Fruit fly (Drosophila melanogaster) whole organism, embryonic: Measurements from ENCODE around the gene CG34454.

ENCODE experiments used
- Bgb ChIP-seq: fragments of 200-800 bp; sonication (Bioruptor generic); IDR thresholded peaks from 2 replicates; pipeline ENCODE4 v1.3.6; 2022; ENCODE audit warnings: missing biosample characterization, missing genetic modification characterization; ENCODE audit not compliant: partially characterized antibody
- CG10543 ChIP-seq: fragments of 200-800 bp; sonication (Bioruptor generic); optimal IDR thresholded peaks from 3 replicates; lab custom pipeline; 2017; ENCODE audit warnings: missing biosample characterization, mild to moderate bottlenecking, missing genetic modification characterization, moderate library complexity
- CG11504 ChIP-seq: fragments of 200-800 bp; sonication (Bioruptor generic); optimal IDR thresholded peaks from 3 replicates; lab custom pipeline; 2019; ENCODE audit warnings: missing biosample characterization, mild to moderate bottlenecking, missing genetic modification characterization, moderate library complexity
- CG17829 ChIP-seq: fragments of 200-800 bp; optimal IDR thresholded peaks from 2 replicates; lab custom pipeline; 2019; ENCODE audit warnings: missing biosample characterization, mild to moderate bottlenecking, missing genetic modification characterization, moderate library complexity
- CG2116 ChIP-seq: fragments of 200-800 bp; sonication (Bioruptor generic); optimal IDR thresholded peaks from 3 replicates; lab custom pipeline; 2018; ENCODE audit warnings: missing biosample characterization, mild to moderate bottlenecking, missing genetic modification characterization
- CG2120 ChIP-seq: fragments of 200-800 bp; sonication (Bioruptor generic); optimal IDR thresholded peaks from 3 replicates; lab custom pipeline; 2016; ENCODE audit warnings: missing biosample characterization, missing genetic modification characterization
- CG2199 ChIP-seq: fragments of 200-800 bp; sonication (Bioruptor generic); IDR thresholded peaks from 3 replicates; pipeline ENCODE4 v1.3.6; 2022; ENCODE audit warnings: missing biosample characterization, missing genetic modification characterization
- CG2678 ChIP-seq: fragments of 200-800 bp; sonication (Bioruptor generic); optimal IDR thresholded peaks from 3 replicates; lab custom pipeline; 2019; ENCODE audit warnings: missing biosample characterization, mild to moderate bottlenecking, missing genetic modification characterization, moderate library complexity
- CG2889 ChIP-seq: fragments of 200-800 bp; sonication (Bioruptor generic); IDR thresholded peaks from 3 replicates; pipeline ENCODE4 v1.3.6; 2022; ENCODE audit warnings: missing biosample characterization, missing genetic modification characterization
- CG30403 ChIP-seq: fragments of 200-800 bp; sonication (Bioruptor generic); optimal IDR thresholded peaks from 3 replicates; lab custom pipeline; 2016; ENCODE audit warnings: missing biosample characterization, missing genetic modification characterization
- CG34224 ChIP-seq: fragments of 200-800 bp; sonication (Bioruptor generic); IDR thresholded peaks from 3 replicates; pipeline ENCODE4 v1.3.6; 2022; ENCODE audit warnings: missing biosample characterization, missing genetic modification characterization; ENCODE audit not compliant: partially characterized antibody
- CG34422 ChIP-seq: fragments of 200-800 bp; sonication (Bioruptor generic); IDR thresholded peaks from 3 replicates; pipeline ENCODE4 v1.3.6; 2022; ENCODE audit warnings: missing biosample characterization, missing genetic modification characterization
- CG6791 ChIP-seq: fragments of 200-800 bp; sonication (Bioruptor generic); IDR thresholded peaks from 3 replicates; pipeline ENCODE4 v1.3.6; 2022; ENCODE audit warnings: missing biosample characterization, missing genetic modification characterization; ENCODE audit not compliant: partially characterized antibody
- Deaf1 ChIP-seq: fragments of 200-800 bp; optimal IDR thresholded peaks from 3 replicates; lab custom pipeline; 2019; ENCODE audit warnings: missing biosample characterization, mild to moderate bottlenecking, missing genetic modification characterization, moderate library complexity
- E2f2 ChIP-seq: fragments of 200-800 bp; sonication (Bioruptor generic); IDR thresholded peaks from 2 replicates; pipeline ENCODE4 v1.3.6; 2022; ENCODE audit warnings: missing biosample characterization, missing genetic modification characterization
- HLH4C ChIP-seq: fragments of 200-800 bp; sonication (Bioruptor generic); IDR thresholded peaks from 3 replicates; pipeline ENCODE4 v1.3.6; 2022; ENCODE audit warnings: missing biosample characterization, missing genetic modification characterization; ENCODE audit not compliant: partially characterized antibody
- HLHmδ ChIP-seq: fragments of 200-800 bp; sonication (Bioruptor generic); optimal IDR thresholded peaks from 2 replicates; lab custom pipeline; 2018; ENCODE audit warnings: missing biosample characterization, mild to moderate bottlenecking, missing genetic modification characterization, moderate library complexity
- Jarid2 ChIP-seq: fragments of 200-800 bp; sonication (Bioruptor generic); optimal IDR thresholded peaks from 3 replicates; lab custom pipeline; 2017; ENCODE audit warnings: mild to moderate bottlenecking, missing biosample characterization, missing genetic modification reagents, missing genetic modification characterization
- Rfx ChIP-seq: fragments of 200-800 bp; sonication (Bioruptor generic); IDR thresholded peaks from 2 replicates; pipeline ENCODE4 v1.3.6; 2022; ENCODE audit warnings: missing biosample characterization, missing genetic modification characterization
- Spps ChIP-seq: fragments of 200-800 bp; sonication (Bioruptor generic); optimal IDR thresholded peaks from 2 replicates; lab custom pipeline; 2018; ENCODE audit warnings: missing biosample characterization, mild to moderate bottlenecking, missing genetic modification characterization
- Taf1 ChIP-seq: fragments of 200-800 bp; sonication (Bioruptor generic); IDR thresholded peaks from 2 replicates; pipeline ENCODE4 v1.3.6; 2022; ENCODE audit warnings: missing biosample characterization, missing genetic modification characterization
- amos ChIP-seq: fragments of 200-800 bp; sonication (Bioruptor generic); IDR thresholded peaks from 2 replicates; pipeline ENCODE4 v1.3.6; 2022; ENCODE audit warnings: missing biosample characterization, missing genetic modification characterization; ENCODE audit not compliant: partially characterized antibody
- bbx ChIP-seq: fragments of 200-800 bp; sonication (Bioruptor generic); IDR thresholded peaks from 2 replicates; pipeline ENCODE4 v1.3.6; 2022; ENCODE audit warnings: missing biosample characterization, missing genetic modification characterization; ENCODE audit not compliant: partially characterized antibody
- caup ChIP-seq: fragments of 200-800 bp; sonication (Bioruptor generic); optimal IDR thresholded peaks from 3 replicates; lab custom pipeline; 2017; ENCODE audit warnings: missing biosample characterization, mild to moderate bottlenecking, missing genetic modification characterization, moderate library complexity; ENCODE audit not compliant: severe bottlenecking
- cg ChIP-seq: fragments of 200-800 bp; sonication (Bioruptor generic); optimal IDR thresholded peaks from 3 replicates; lab custom pipeline; 2019; ENCODE audit warnings: missing biosample characterization, mild to moderate bottlenecking, missing genetic modification characterization, moderate library complexity
- chinmo ChIP-seq: fragments of 200-800 bp; sonication (Bioruptor generic); IDR thresholded peaks from 4 replicates; pipeline ENCODE4 v1.3.6; 2022; ENCODE audit warnings: missing biosample characterization, missing genetic modification characterization; ENCODE audit not compliant: partially characterized antibody
- chm ChIP-seq: fragments of 200-800 bp; sonication (Bioruptor generic); IDR thresholded peaks from 2 replicates; pipeline ENCODE4 v1.3.6; 2022; ENCODE audit warnings: missing biosample characterization, missing genetic modification characterization
- fd102C ChIP-seq: fragments of 200-800 bp; sonication (Bioruptor generic); optimal IDR thresholded peaks from 2 replicates; lab custom pipeline; 2018; ENCODE audit warnings: missing biosample characterization, mild to moderate bottlenecking, missing genetic modification characterization, moderate library complexity
- gsb ChIP-seq: fragments of 200-800 bp; sonication (Bioruptor generic); IDR thresholded peaks from 2 replicates; pipeline ENCODE4 v1.3.6; 2022; ENCODE audit warnings: missing biosample characterization, missing genetic modification characterization
- hbn ChIP-seq: fragments of 200-800 bp; sonication (Bioruptor generic); IDR thresholded peaks from 2 replicates; pipeline ENCODE4 v1.3.6; 2022; ENCODE audit warnings: missing biosample characterization, missing genetic modification characterization; ENCODE audit not compliant: partially characterized antibody
- jing ChIP-seq: fragments of 200-800 bp; sonication (Bioruptor generic); optimal IDR thresholded peaks from 2 replicates; lab custom pipeline; 2018; ENCODE audit warnings: missing biosample characterization, mild to moderate bottlenecking, missing genetic modification characterization
- nerfin-1 ChIP-seq: fragments of 200-800 bp; sonication (Bioruptor generic); optimal IDR thresholded peaks from 3 replicates; lab custom pipeline; 2019; ENCODE audit warnings: missing biosample characterization, mild to moderate bottlenecking, missing genetic modification characterization, moderate library complexity
- nerfin-2 ChIP-seq: fragments of 200-800 bp; sonication (Bioruptor generic); IDR thresholded peaks from 2 replicates; pipeline ENCODE4 v1.3.6; 2022; ENCODE audit warnings: missing biosample characterization, missing genetic modification characterization; ENCODE audit not compliant: partially characterized antibody
- nmo ChIP-seq: fragments of 200-800 bp; sonication (Bioruptor generic); optimal IDR thresholded peaks from 2 replicates; lab custom pipeline; 2018; ENCODE audit warnings: missing biosample characterization, mild to moderate bottlenecking, missing genetic modification characterization, moderate library complexity
- nom ChIP-seq: fragments of 200-800 bp; sonication (Bioruptor generic); optimal IDR thresholded peaks from 2 replicates; lab custom pipeline; 2017; ENCODE audit warnings: missing biosample characterization, missing genetic modification characterization, mild to moderate bottlenecking, moderate library complexity, missing genetic modification reagents
- org-1 ChIP-seq: fragments of 200-800 bp; sonication (Bioruptor generic); optimal IDR thresholded peaks from 2 replicates; lab custom pipeline; 2017; ENCODE audit warnings: missing biosample characterization, missing genetic modification characterization
- pan ChIP-seq, 4 experiments: fragments of >200 bp in 3 of 4; fragments of 200-800 bp in 1 of 4; sonication (Bioruptor generic) in 1 of 4; optimal IDR thresholded peaks in 3 of 4; IDR thresholded peaks in 1 of 4; 2 replicates each; pipeline versions ENCODE4 v1.3.6 to Lab custom; 2017 to 2022; ENCODE audit warnings: missing biosample characterization in 2 of 4, missing genetic modification characterization in 2 of 4, mixed read lengths in 1 of 4
- pfk ChIP-seq: fragments of 200-800 bp; sonication (Bioruptor generic); optimal IDR thresholded peaks from 2 replicates; lab custom pipeline; 2018; ENCODE audit warnings: missing biosample characterization, mild to moderate bottlenecking, missing genetic modification characterization, moderate library complexity
- sens-2 ChIP-seq: fragments of 200-800 bp; sonication (Bioruptor generic); IDR thresholded peaks from 2 replicates; pipeline ENCODE4 v1.3.6; 2022; ENCODE audit warnings: missing biosample characterization, missing genetic modification characterization
- slou ChIP-seq: fragments of 200-800 bp; sonication (Bioruptor generic); optimal IDR thresholded peaks from 3 replicates; lab custom pipeline; 2016; ENCODE audit warnings: missing biosample characterization, missing genetic modification characterization
- sna ChIP-seq: fragments of 200-800 bp; sonication (Bioruptor generic); IDR thresholded peaks from 2 replicates; pipeline ENCODE4 v1.3.6; 2022; ENCODE audit warnings: missing biosample characterization, missing genetic modification characterization; ENCODE audit not compliant: partially characterized antibody
- so ChIP-seq: fragments of 200-800 bp; sonication (Bioruptor generic); IDR thresholded peaks from 3 replicates; pipeline ENCODE4 v1.3.6; 2022; ENCODE audit warnings: missing biosample characterization, missing genetic modification characterization
- sob ChIP-seq: fragments of 200-800 bp; sonication (Bioruptor generic); IDR thresholded peaks from 2 replicates; pipeline ENCODE4 v1.3.6; 2022; ENCODE audit warnings: missing biosample characterization, missing genetic modification characterization
- tna ChIP-seq: fragments of 200-800 bp; sonication (Bioruptor generic); IDR thresholded peaks from 2 replicates; pipeline ENCODE4 v1.3.6; 2022; ENCODE audit warnings: missing biosample characterization, missing genetic modification characterization; ENCODE audit not compliant: partially characterized antibody
- twi ChIP-seq: fragments of 200-800 bp; optimal IDR thresholded peaks from 2 replicates; lab custom pipeline; 2019; ENCODE audit warnings: missing biosample characterization, mild to moderate bottlenecking, missing genetic modification characterization, moderate library complexity
- z ChIP-seq: fragments of 200-800 bp; sonication (Bioruptor generic); IDR thresholded peaks from 3 replicates; pipeline ENCODE4 v1.3.6; 2022; ENCODE audit warnings: missing biosample characterization, missing genetic modification characterization

The CG34454 gene

DNA sequence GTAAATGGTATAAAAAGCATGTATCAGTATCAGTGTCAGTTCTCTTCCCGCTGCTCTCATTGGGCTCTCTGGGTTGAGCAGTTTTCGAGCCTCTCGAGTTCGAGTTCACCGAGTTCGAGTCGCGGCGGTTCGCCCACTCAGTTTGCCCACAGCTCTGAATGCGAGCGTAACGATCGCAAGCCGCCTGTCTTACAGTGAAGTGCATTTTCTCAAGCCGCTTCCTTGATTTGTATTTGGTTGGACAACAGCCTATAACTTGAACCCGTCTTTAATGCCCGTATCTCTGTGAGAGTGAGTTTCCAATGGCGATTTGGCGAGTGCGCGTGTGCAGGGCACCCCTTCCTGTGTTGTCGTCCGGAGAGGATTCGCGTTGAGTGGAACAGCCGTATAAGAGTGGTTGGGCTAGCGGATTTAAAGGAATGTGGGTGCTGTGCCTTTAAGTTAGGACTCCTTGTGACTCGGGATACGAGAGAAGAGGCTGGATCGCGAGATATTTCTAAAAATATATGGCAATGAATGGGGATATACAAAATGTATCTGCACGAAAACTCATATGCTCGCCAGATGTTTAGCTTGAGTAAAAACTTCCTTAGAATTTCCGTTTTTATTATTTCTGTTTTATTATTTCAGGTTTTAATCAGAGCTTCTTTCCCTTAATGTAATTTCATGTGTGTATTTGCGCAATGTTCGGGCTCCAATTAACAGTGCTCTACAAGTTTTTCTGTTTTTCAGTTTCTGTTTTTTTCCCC is 39.5 kb upstream of the CG34454 start (continued):
- no peak for TF ChIP-seq Spps
- peak; percentile 93 for TF ChIP-seq twi
- peak; percentile 43 for TF ChIP-seq nom (GFP tag; lab: Kevin White, UChicago)
- TF ChIP-seq slou (GFP tag; lab: Kevin White, UChicago): no peak
- TF ChIP-seq sna: 0 out of 2 replicates have a peak, but pooled peaks have one; percentile 46
- 0 out of 2 replicates have a peak, but pooled peaks have one; percentile 17 for TF ChIP-seq hbn (GFP tag; lab: Robert Waterston, UW)
- peak; percentile 53; the same call in 1 of the 2 replicates for TF ChIP-seq amos (GFP tag; lab: Robert Waterston, UW)
- TF ChIP-seq nmo: no peak
- TF ChIP-seq cg (GFP tag; lab: Kevin White, UChicago): peak; percentile 25
- TF ChIP-seq Rfx (GFP tag; lab: Robert Waterston, UW): peak; percentile 30; the same call in 1 of the 2 replicates
- TF ChIP-seq Taf1 (GFP tag; lab: Robert Waterston, UW): no peak
- peak; percentile 99 for TF ChIP-seq z (GFP tag; lab: Robert Waterston, UW)
- peak; percentile 26; the same call in 1 of the 3 replicates for TF ChIP-seq so (GFP tag; lab: Robert Waterston, UW)
- no peak for TF ChIP-seq CG2678 (tag; lab: Kevin White, UChicago)
- peak; percentile 31 for TF ChIP-seq Deaf1 (tag; lab: Kevin White, UChicago)
- TF ChIP-seq jing (GFP tag; lab: Kevin White, UChicago): no peak
- peak; percentile 92; the same call in 2 of the 3 replicates for TF ChIP-seq CG2199 (GFP tag; lab: Robert Waterston, UW)
- peak; percentile 3 for TF ChIP-seq CG11504 (tag; lab: Kevin White, UChicago)
- TF ChIP-seq CG34224 (GFP tag; lab: Robert Waterston, UW): peak; percentile 53
- TF ChIP-seq chm (GFP tag; lab: Robert Waterston, UW): peak; percentile 80
- peak; percentile 94 for TF ChIP-seq Jarid2 (GFP tag; lab: Kevin White, UChicago)
- no peak for TF ChIP-seq org-1
- TF ChIP-seq sens-2 (GFP tag; lab: Robert Waterston, UW): peak; percentile 42; the same call in 1 of the 2 replicates
- peak; percentile 75 for TF ChIP-seq HLHmδ (GFP tag; lab: Kevin White, UChicago)
- no peak for TF ChIP-seq pan (optimal IDR thresholded peaks at IDR 0.05; lab: Kevin White, UChicago)
- no peak for TF ChIP-seq pan (GFP tag; optimal IDR thresholded peaks at IDR 0.05 in 1 of 2, IDR thresholded peaks at IDR 0.05 in 1 of 2)
- TF ChIP-seq CG34422 (GFP tag; lab: Robert Waterston, UW): peak; percentile 34; the same call in 1 of the 3 replicates
- TF ChIP-seq CG2120 (GFP tag; lab: Kevin White, UChicago): no peak
- TF ChIP-seq CG2116 (GFP tag; lab: Kevin White, UChicago): no peak
- peak; percentile 2 for TF ChIP-seq CG17829 (tag; lab: Kevin White, UChicago)
- TF ChIP-seq tna: peak; percentile 67
- TF ChIP-seq CG2889 (GFP tag; lab: Robert Waterston, UW): no peak
- TF ChIP-seq Bgb: peak; percentile 76
- TF ChIP-seq CG30403 (GFP tag; lab: Kevin White, UChicago): peak; percentile 2
- TF ChIP-seq caup (GFP tag; lab: Kevin White, UChicago): no peak
- TF ChIP-seq gsb (GFP tag; lab: Robert Waterston, UW): no peak
- TF ChIP-seq pfk: no peak
- no peak for TF ChIP-seq fd102C (GFP tag; lab: Kevin White, UChicago)
- peak; percentile 92; the same call in 3 of the 4 replicates for TF ChIP-seq chinmo (GFP tag; lab: Robert Waterston, UW)
- peak; percentile 39; the same call in 1 of the 3 replicates for TF ChIP-seq HLH4C (GFP tag; lab: Robert Waterston, UW)
- TF ChIP-seq sob (GFP tag; lab: Robert Waterston, UW): peak; percentile 31; the same call in 1 of the 2 replicates
- no peak for TF ChIP-seq CG10543 (GFP tag; lab: Kevin White, UChicago)
- peak; percentile 43; the same call in 1 of the 3 replicates for TF ChIP-seq CG6791 (GFP tag; lab: Robert Waterston, UW)
- 0 out of 2 replicates have a peak, but pooled peaks have one; percentile 15 for TF ChIP-seq E2f2 (GFP tag; lab: Robert Waterston, UW)
- peak; percentile 78 for TF ChIP-seq nerfin-1 (tag; lab: Kevin White, UChicago)
- peak; percentile 78 for TF ChIP-seq bbx (GFP tag; lab: Robert Waterston, UW)
- TF ChIP-seq nerfin-2 (GFP tag; lab: Robert Waterston, UW): peak; percentile 29; the same call in 1 of the 2 replicates
